Fruit fly (Drosophila melanogaster): ENCODE measurements around the gene CG7506.

DNA sequence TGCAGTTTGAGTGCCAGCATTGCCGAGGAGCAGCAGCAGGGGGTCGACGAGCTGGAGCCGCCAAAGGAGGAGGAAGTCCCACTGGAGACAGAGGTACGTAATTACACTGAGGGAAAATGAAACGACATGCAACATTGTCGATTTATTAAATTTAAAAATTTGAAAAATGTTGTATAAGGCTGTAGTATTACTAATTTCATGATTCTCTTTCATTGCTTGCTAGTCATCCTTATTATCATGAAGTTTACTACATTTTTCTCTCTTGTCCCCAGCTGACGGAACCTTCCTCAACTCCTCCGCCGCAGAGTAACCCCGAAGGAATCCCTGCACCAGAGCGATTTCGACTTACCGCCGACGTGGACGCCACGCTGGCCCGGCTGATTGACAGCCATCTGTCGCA lies 38.1 kb downstream of the CG7506 start:
- no peak for TF ChIP-seq toe (GFP tag; optimal IDR thresholded peaks at IDR 0.05)
- no peak for TF ChIP-seq kay (GFP tag; ENCODE audit: borderline replicate concordance)
- TF ChIP-seq CG12768 (GFP tag; optimal IDR thresholded peaks at IDR 0.05) = no peak
- TF ChIP-seq Clk (GFP tag; optimal IDR thresholded peaks at IDR 0.05) = no peak
- TF ChIP-seq cic (GFP tag; optimal IDR thresholded peaks at IDR 0.05) = no peak
- no peak for TF ChIP-seq pad (GFP tag; optimal IDR thresholded peaks at IDR 0.05)
- no peak for TF ChIP-seq tj (GFP tag; optimal IDR thresholded peaks at IDR 0.05)
- TF ChIP-seq bab1 (GFP tag; optimal IDR thresholded peaks at IDR 0.05) = no peak
